Fruit fly (Drosophila melanogaster): ENCODE data around the gene Ctr1B.

dm6 chr3R:8279970-8280369 lies 37.4 kb upstream of the Ctr1B start:
- no peak for TF ChIP-seq pan (optimal IDR thresholded peaks at IDR 0.05)
- TF ChIP-seq CG8478 (optimal IDR thresholded peaks at IDR 0.05): no peak
- no peak for TF ChIP-seq EcR (GFP tag; optimal IDR thresholded peaks at IDR 0.05)
- no peak for TF ChIP-seq psq (optimal IDR thresholded peaks at IDR 0.05)

Measured in whole organism.